Worm (Caenorhabditis elegans) whole organism, late embryonic: ENCODE data around the gene nas-31.

Experiments
- F13H6.1 ChIP-seq: sonication (generic microtip); optimal IDR thresholded peaks from 2 replicates; lab custom pipeline; 2016; ENCODE audit warnings: missing genetic modification characterization, missing compliant biosample characterization
- K09A11.1 ChIP-seq: sonication (generic microtip); optimal IDR thresholded peaks from 2 replicates; lab custom pipeline; 2017; ENCODE audit warnings: antibody characterized with exemption, mild to moderate bottlenecking, missing genetic modification characterization, missing compliant biosample characterization; ENCODE audit not compliant: insufficient read depth
- ceh-31 ChIP-seq: sonication (generic microtip); optimal IDR thresholded peaks from 2 replicates; lab custom pipeline; 2016; ENCODE audit warnings: missing genetic modification characterization, missing compliant biosample characterization
- elt-4 ChIP-seq: sonication (generic microtip); optimal IDR thresholded peaks from 2 replicates; lab custom pipeline; 2016; ENCODE audit warnings: missing genetic modification characterization, missing compliant biosample characterization
- ets-4 ChIP-seq: sonication (generic microtip); optimal IDR thresholded peaks from 2 replicates; lab custom pipeline; 2016; ENCODE audit warnings: missing genetic modification characterization, missing compliant biosample characterization
- fkh-10 ChIP-seq: fragments of 150-350 bp; optimal IDR thresholded peaks from 2 replicates; lab custom pipeline; 2014; ENCODE audit warnings: missing biosample characterization, missing genetic modification reagents, missing genetic modification characterization
- lin-11 ChIP-seq: fragments of 200-800 bp; sonication (Bioruptor generic); optimal IDR thresholded peaks from 2 replicates; lab custom pipeline; 2018; ENCODE audit warnings: mild to moderate bottlenecking, missing genetic modification characterization, missing compliant biosample characterization
- nhr-11 ChIP-seq: fragments of 150-350 bp; optimal IDR thresholded peaks from 2 replicates; lab custom pipeline; 2014; ENCODE audit warnings: missing biosample characterization, missing genetic modification characterization
- pag-3 ChIP-seq: sonication (generic microtip); optimal IDR thresholded peaks from 2 replicates; lab custom pipeline; 2016; ENCODE audit warnings: missing compliant biosample characterization, missing genetic modification characterization, borderline replicate concordance
- pax-1 ChIP-seq: fragments of 150-350 bp; optimal IDR thresholded peaks from 2 replicates; lab custom pipeline; 2014; ENCODE audit warnings: missing biosample characterization, missing genetic modification characterization
- pha-4 ChIP-seq: fragments of 150-350 bp; optimal IDR thresholded peaks from 2 replicates; lab custom pipeline; 2018; ENCODE audit warnings: missing biosample characterization, missing genetic modification reagents, missing genetic modification characterization
- sox-4 ChIP-seq: sonication (generic microtip); optimal IDR thresholded peaks from 2 replicates; lab custom pipeline; 2017; ENCODE audit warnings: mild to moderate bottlenecking, missing genetic modification characterization, inconsistent platforms, missing compliant biosample characterization
- ztf-16 ChIP-seq: sonication (generic microtip); optimal IDR thresholded peaks from 2 replicates; lab custom pipeline; 2017; ENCODE audit warnings: missing genetic modification characterization, missing compliant biosample characterization

ce11 chrV:10890980-10891379, 30.7 kb downstream of the nas-31 start, which contains the start of gene F32D8.12:
- no peak for TF ChIP-seq ets-4 (tag; lab: Kevin White, UChicago)
- TF ChIP-seq pha-4 (tag; lab: Kevin White, UChicago) = no peak
- no peak for TF ChIP-seq fkh-10
- TF ChIP-seq F13H6.1 (tag; lab: Kevin White, UChicago) = no peak
- TF ChIP-seq sox-4 (tag; lab: Kevin White, UChicago) = no peak
- TF ChIP-seq ztf-16 = no peak
- TF ChIP-seq K09A11.1 (tag; lab: Kevin White, UChicago) = no peak
- no peak for TF ChIP-seq nhr-11 (tag; lab: Kevin White, UChicago)
- TF ChIP-seq pax-1 = no peak
- no peak for TF ChIP-seq pag-3 (tag; lab: Kevin White, UChicago)
- no peak for TF ChIP-seq elt-4 (tag; lab: Kevin White, UChicago)
- no peak for TF ChIP-seq ceh-31 (tag; lab: Kevin White, UChicago)
- TF ChIP-seq lin-11 = no peak
